Worm (Caenorhabditis elegans) whole organism, L2 larva: ENCODE data around the gene B0035.21.

Experiments used
- nhr-21 ChIP-seq: fragments of 150-350 bp; optimal IDR thresholded peaks from 2 replicates; lab custom pipeline; 2014; ENCODE audit warnings: missing biosample characterization, missing genetic modification characterization
- zag-1 ChIP-seq: fragments of 150-350 bp; optimal IDR thresholded peaks from 2 replicates; lab custom pipeline; 2014; ENCODE audit warnings: missing biosample characterization, missing genetic modification characterization

- TF ChIP-seq zag-1 (tag; lab: Kevin White, UChicago) (no peak), nhr-21 (no peak)
Observed at ce11 chrIV:11317119-11317518, 9.9 kb upstream of the B0035.21 start, which contains the start of gene gspd-1.
